Worm (Caenorhabditis elegans) whole organism, late embryonic: ENCODE results near the gene F38B7.3.

Experiments used
- C38D4.7 ChIP-seq: fragments of 200-800 bp; sonication (Bioruptor generic); optimal IDR thresholded peaks from 2 replicates; lab custom pipeline; 2018; ENCODE audit warnings: mild to moderate bottlenecking, missing genetic modification characterization, moderate library complexity, missing compliant biosample characterization
- F13H6.1 ChIP-seq: sonication (generic microtip); optimal IDR thresholded peaks from 2 replicates; lab custom pipeline; 2016; ENCODE audit warnings: missing genetic modification characterization, missing compliant biosample characterization
- ceh-14 ChIP-seq: sonication (generic microtip); optimal IDR thresholded peaks from 2 replicates; lab custom pipeline; 2016; ENCODE audit warnings: missing genotype, missing genetic modification characterization, missing compliant biosample characterization
- ceh-18 ChIP-seq: sonication (generic microtip); optimal IDR thresholded peaks from 2 replicates; lab custom pipeline; 2016; ENCODE audit warnings: missing genetic modification characterization, missing compliant biosample characterization
- ceh-22 ChIP-seq: sonication (generic microtip); optimal IDR thresholded peaks from 2 replicates; lab custom pipeline; 2017; ENCODE audit warnings: missing biosample characterization, missing genetic modification characterization
- ceh-30 ChIP-seq: fragments of 150-350 bp; optimal IDR thresholded peaks from 2 replicates; lab custom pipeline; 2014; ENCODE audit warnings: missing biosample characterization, missing genetic modification characterization
- ceh-31 ChIP-seq: sonication (generic microtip); optimal IDR thresholded peaks from 2 replicates; lab custom pipeline; 2016; ENCODE audit warnings: missing genetic modification characterization, missing compliant biosample characterization
- ceh-6 ChIP-seq: fragments of 200-800 bp; sonication (Bioruptor generic); optimal IDR thresholded peaks from 2 replicates; lab custom pipeline; 2018; ENCODE audit warnings: mild to moderate bottlenecking, missing genetic modification characterization, missing compliant biosample characterization
- dmd-4 ChIP-seq: sonication (generic microtip); optimal IDR thresholded peaks from 2 replicates; lab custom pipeline; 2016; ENCODE audit warnings: borderline replicate concordance, missing genetic modification characterization, missing compliant biosample characterization
- elt-2 ChIP-seq: sonication (generic microtip); optimal IDR thresholded peaks from 2 replicates; lab custom pipeline; 2016; ENCODE audit warnings: missing genetic modification reagents, missing genetic modification characterization, missing compliant biosample characterization
- fkh-10 ChIP-seq: fragments of 150-350 bp; optimal IDR thresholded peaks from 2 replicates; lab custom pipeline; 2014; ENCODE audit warnings: missing biosample characterization, missing genetic modification reagents, missing genetic modification characterization
- gmeb-2 ChIP-seq: sonication (generic microtip); optimal IDR thresholded peaks from 2 replicates; lab custom pipeline; 2016; ENCODE audit warnings: missing genetic modification characterization, inconsistent platforms, missing compliant biosample characterization
- hlh-30 ChIP-seq: sonication (generic microtip); optimal IDR thresholded peaks from 2 replicates; lab custom pipeline; 2017; ENCODE audit warnings: antibody characterized with exemption, missing genetic modification characterization, missing compliant biosample characterization; ENCODE audit not compliant: insufficient read depth
- hlh-6 ChIP-seq: sonication (generic microtip); optimal IDR thresholded peaks from 2 replicates; lab custom pipeline; 2016; ENCODE audit warnings: missing genotype, missing genetic modification characterization, missing compliant biosample characterization
- lin-11 ChIP-seq: fragments of 200-800 bp; sonication (Bioruptor generic); optimal IDR thresholded peaks from 2 replicates; lab custom pipeline; 2018; ENCODE audit warnings: mild to moderate bottlenecking, missing genetic modification characterization, missing compliant biosample characterization
- madf-2 ChIP-seq: sonication (generic microtip); optimal IDR thresholded peaks from 2 replicates; lab custom pipeline; 2017; ENCODE audit warnings: missing genetic modification characterization, missing compliant biosample characterization
- mec-3 ChIP-seq: sonication (generic microtip); optimal IDR thresholded peaks from 2 replicates; lab custom pipeline; 2016; ENCODE audit warnings: borderline replicate concordance, missing genetic modification characterization, missing compliant biosample characterization
- nfya-1 ChIP-seq: sonication (generic microtip); optimal IDR thresholded peaks from 2 replicates; lab custom pipeline; 2017; ENCODE audit warnings: missing genetic modification characterization, mild to moderate bottlenecking, missing compliant biosample characterization, antibody characterized with exemption, moderate library complexity
- nhr-11 ChIP-seq: fragments of 150-350 bp; optimal IDR thresholded peaks from 2 replicates; lab custom pipeline; 2014; ENCODE audit warnings: missing biosample characterization, missing genetic modification characterization
- nhr-232 ChIP-seq: sonication (generic microtip); optimal IDR thresholded peaks from 2 replicates; lab custom pipeline; 2016; ENCODE audit warnings: missing genetic modification characterization, missing compliant biosample characterization
- odd-2 ChIP-seq: sonication (generic microtip); optimal IDR thresholded peaks from 2 replicates; lab custom pipeline; 2017; ENCODE audit warnings: antibody characterized with exemption, mild to moderate bottlenecking, missing genetic modification characterization, missing compliant biosample characterization
- pat-9 ChIP-seq: fragments of 200-800 bp; sonication (Bioruptor generic); optimal IDR thresholded peaks from 2 replicates; lab custom pipeline; 2018; ENCODE audit warnings: mild to moderate bottlenecking, missing genetic modification characterization, moderate library complexity, missing compliant biosample characterization
- pax-1 ChIP-seq: fragments of 150-350 bp; optimal IDR thresholded peaks from 2 replicates; lab custom pipeline; 2014; ENCODE audit warnings: missing biosample characterization, missing genetic modification characterization
- pha-2 ChIP-seq: sonication (generic microtip); optimal IDR thresholded peaks from 2 replicates; lab custom pipeline; 2017; ENCODE audit warnings: mild to moderate bottlenecking, missing genetic modification characterization, missing compliant biosample characterization
- ref-2 ChIP-seq: sonication (generic microtip); optimal IDR thresholded peaks from 2 replicates; lab custom pipeline; 2016; ENCODE audit warnings: missing genetic modification characterization, missing compliant biosample characterization
- sdc-2 ChIP-seq: sonication (generic microtip); optimal IDR thresholded peaks from 2 replicates; lab custom pipeline; 2016; ENCODE audit warnings: missing genotype, missing genetic modification characterization, missing compliant biosample characterization
- sox-2 ChIP-seq: fragments of 200-800 bp; sonication (Bioruptor generic); IDR thresholded peaks from 2 replicates; pipeline ENCODE4 v1.3.6; 2022; ENCODE audit warnings: missing genetic modification reagents, missing genetic modification characterization, missing compliant biosample characterization
- sox-4 ChIP-seq: sonication (generic microtip); optimal IDR thresholded peaks from 2 replicates; lab custom pipeline; 2017; ENCODE audit warnings: mild to moderate bottlenecking, missing genetic modification characterization, inconsistent platforms, missing compliant biosample characterization
- tbx-7 ChIP-seq: sonication (generic microtip); optimal IDR thresholded peaks from 2 replicates; lab custom pipeline; 2016; ENCODE audit warnings: missing genotype, missing genetic modification characterization, missing compliant biosample characterization
- ttx-3 ChIP-seq: sonication (generic microtip); optimal IDR thresholded peaks from 2 replicates; lab custom pipeline; 2016; ENCODE audit warnings: missing genetic modification reagents, missing genetic modification characterization, missing compliant biosample characterization
- unc-86 ChIP-seq: sonication (generic microtip); optimal IDR thresholded peaks from 2 replicates; lab custom pipeline; 2016; ENCODE audit warnings: missing genetic modification characterization, missing compliant biosample characterization
- zip-5 ChIP-seq: sonication (generic microtip); optimal IDR thresholded peaks from 2 replicates; lab custom pipeline; 2016; ENCODE audit warnings: missing genetic modification characterization, missing compliant biosample characterization
- ztf-16 ChIP-seq: sonication (generic microtip); optimal IDR thresholded peaks from 2 replicates; lab custom pipeline; 2017; ENCODE audit warnings: missing genetic modification characterization, missing compliant biosample characterization

F38B7.3 gene

DNA sequence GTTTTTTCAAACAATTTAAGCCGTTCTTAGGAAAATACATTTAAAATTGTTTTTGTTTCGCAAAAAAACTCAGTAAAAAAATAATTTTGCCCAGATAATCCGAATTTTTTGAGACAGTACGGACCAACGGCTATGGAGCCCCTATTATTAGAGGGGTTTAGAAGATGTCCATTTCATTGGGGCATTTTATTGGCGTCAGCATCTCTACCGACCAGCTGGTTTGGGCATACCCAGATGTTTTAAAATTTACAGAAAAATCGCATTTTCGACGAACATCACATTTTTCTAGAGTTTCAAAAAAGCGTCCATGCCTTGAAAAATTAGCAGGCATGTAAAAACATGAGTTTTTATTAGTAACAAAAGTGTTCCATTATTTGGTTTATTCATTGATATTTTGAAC, 7.6 kb upstream of the F38B7.3 start:
- TF ChIP-seq C38D4.7 (peak; percentile 24), F13H6.1 (tag; lab: Kevin White, UChicago) (no peak), sox-4 (no peak), dmd-4 (tag; lab: Kevin White, UChicago) (no peak), pat-9 (tag; lab: Kevin White, UChicago) (no peak), zip-5 (tag; lab: Kevin White, UChicago) (no peak)
- TF ChIP-seq, all 69 proteins: peak for 1

DNA sequence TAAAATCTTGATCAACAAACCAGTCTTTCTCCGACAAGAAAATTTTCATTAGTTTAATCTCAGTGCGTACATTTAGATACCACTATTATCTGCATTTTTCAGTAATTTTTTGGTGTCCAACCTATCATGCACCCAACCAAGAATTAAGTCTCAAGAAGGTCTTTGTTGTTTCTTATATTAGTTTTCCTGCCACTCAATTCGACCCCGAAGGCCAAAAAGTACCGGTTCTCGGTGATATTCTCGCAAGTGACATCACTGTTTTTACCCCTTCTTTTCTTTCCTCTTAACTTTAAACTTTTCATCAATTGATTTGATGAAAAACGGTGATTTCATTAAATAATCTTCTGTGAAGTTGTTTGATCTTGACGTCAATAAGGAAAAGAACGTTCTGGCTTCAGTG, 5.3 kb upstream of the F38B7.3 start, which contains the start of gene F38B7.2:
TSS of gene F38B7.2 (plus strand) at position 400 of the 400 bp plus-strand sequence.
- TF ChIP-seq tbx-7 (tag; lab: Kevin White, UChicago) (no peak), gmeb-2 (no peak), lin-11 (tag; lab: Kevin White, UChicago) (no peak), ceh-14 (tag; lab: Kevin White, UChicago) (no peak), pax-1 (tag; lab: Kevin White, UChicago) (no peak), odd-2 (tag; lab: Kevin White, UChicago) (no peak), ceh-31 (tag; lab: Kevin White, UChicago) (no peak), ceh-18 (tag; lab: Kevin White, UChicago) (no peak), F13H6.1 (tag; lab: Kevin White, UChicago) (no peak), hlh-30 (tag; lab: Kevin White, UChicago) (no peak), ztf-16 (tag; lab: Kevin White, UChicago) (no peak), mec-3 (tag; lab: Kevin White, UChicago) (no peak)

DNA sequence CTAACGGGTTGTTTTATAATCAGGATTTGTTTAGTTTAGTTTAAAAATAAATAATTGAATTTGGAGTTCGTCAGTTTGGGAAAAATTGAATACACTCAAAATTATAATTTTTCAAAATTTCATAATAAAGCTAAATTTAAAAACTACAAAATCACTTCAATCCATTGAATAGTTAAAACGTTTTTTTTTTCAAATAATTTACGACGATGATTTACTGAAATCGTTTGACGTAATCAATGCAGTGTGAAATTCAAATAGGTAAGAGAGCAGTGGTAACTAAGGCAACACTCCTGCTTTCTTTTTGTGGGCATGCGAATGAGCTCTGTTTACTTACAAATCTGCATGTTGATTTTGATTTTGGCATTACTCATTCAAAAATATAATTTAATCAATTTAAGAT, 3.7 kb upstream of the F38B7.3 start, which contains the start of gene F38B7.10:
TSS of gene F38B7.10 (plus strand) at position 301 of the 400 bp plus-strand sequence.
- TF ChIP-seq ttx-3 (no peak), sdc-2 (tag; lab: Kevin White, UChicago) (no peak), nhr-232 (no peak)
- TF ChIP-seq, all 69 proteins: peak for 0

DNA sequence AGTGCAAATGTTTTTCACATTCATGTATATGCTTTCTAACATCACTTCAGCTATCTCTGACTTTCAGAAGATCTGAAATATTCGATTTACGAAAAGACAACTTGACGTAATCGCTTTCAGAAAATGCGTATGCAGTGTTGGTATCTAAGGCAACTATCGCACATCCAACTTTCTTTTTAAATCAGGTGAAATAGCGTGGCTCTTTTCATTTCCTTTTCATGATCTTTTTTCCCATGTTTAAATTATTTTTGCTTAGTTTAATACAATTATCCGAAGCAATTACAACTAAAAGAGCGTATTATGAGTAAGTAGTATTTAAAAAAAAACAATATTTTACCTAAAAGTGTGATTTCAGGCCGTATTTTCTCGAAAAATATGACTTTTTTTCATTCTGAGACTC, 2.1 kb upstream of the F38B7.3 start, which contains the start of gene F38B7.11:
TSS of gene F38B7.11 (plus strand) at position 301 of the 400 bp plus-strand sequence.
- TF ChIP-seq pha-2 (tag; lab: Kevin White, UChicago) (no peak), ref-2 (tag; lab: Kevin White, UChicago) (no peak), nfya-1 (tag; lab: Kevin White, UChicago) (no peak), madf-2 (tag; lab: Kevin White, UChicago) (no peak), nhr-232 (no peak), fkh-10 (no peak), hlh-6 (tag; lab: Kevin White, UChicago) (no peak), odd-2 (tag; lab: Kevin White, UChicago) (no peak), ceh-30 (tag; lab: Kevin White, UChicago) (no peak)

ce11 chrV:11552379-11552778, 3.5 kb downstream of the F38B7.3 start, which contains the start of gene srx-85:
Gene srx-85, plus strand, starts transcription at chrV:11552679.
- TF ChIP-seq nhr-232 (no peak), elt-2 (no peak), ceh-31 (tag; lab: Kevin White, UChicago) (no peak), ceh-22 (tag; lab: Kevin White, UChicago) (no peak), sox-4 (no peak), sox-2 (GFP tag; lab: Robert Waterston, UW) (no peak), ceh-6 (GFP tag; lab: Kevin White, UChicago) (no peak), pha-2 (tag; lab: Kevin White, UChicago) (no peak), nhr-11 (no peak), unc-86 (no peak), dmd-4 (tag; lab: Kevin White, UChicago) (no peak), hlh-30 (tag; lab: Kevin White, UChicago) (no peak), F13H6.1 (tag; lab: Kevin White, UChicago) (no peak), fkh-10 (no peak)
